Worm (Caenorhabditis elegans): ENCODE measurements around the gene glb-5.

DNA sequence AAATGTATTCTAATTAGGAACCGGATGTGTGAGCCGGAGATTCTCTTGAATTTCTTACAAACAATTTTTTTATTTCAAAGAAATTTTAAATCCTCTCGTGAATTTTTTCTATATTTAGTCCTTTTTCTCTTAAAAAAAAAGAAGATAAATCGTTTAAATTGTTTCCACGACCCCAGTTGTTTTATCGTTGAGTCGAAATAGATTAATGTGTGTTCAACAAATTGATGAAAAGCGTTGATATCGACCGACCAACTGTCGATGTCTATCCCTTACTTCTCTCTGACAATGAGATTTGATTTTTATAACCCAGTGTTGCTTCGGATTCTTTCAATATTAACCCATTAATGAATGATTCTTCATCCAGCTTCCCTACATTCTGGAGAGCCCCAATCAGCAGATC, 47.6 kb downstream of the glb-5 start, which contains the start of gene CD4.1:
- TF ChIP-seq elt-3 (tag; optimal IDR thresholded peaks at IDR 0.05), result no peak
- no peak for TF ChIP-seq drap-1 (GFP tag; optimal IDR thresholded peaks at IDR 0.05)
- TF ChIP-seq unc-120 (tag; optimal IDR thresholded peaks at IDR 0.05; ENCODE audit: poor library complexity, severe bottlenecking), result no peak
- no peak for TF ChIP-seq elt-1 (tag; optimal IDR thresholded peaks at IDR 0.05; ENCODE audit: borderline replicate concordance, insufficient read depth)
- no peak for TF ChIP-seq bed-3 (GFP tag; optimal IDR thresholded peaks at IDR 0.05)
- no peak for TF ChIP-seq mab-5 (tag; optimal IDR thresholded peaks at IDR 0.05)
- no peak for TF ChIP-seq nhr-2 (tag; optimal IDR thresholded peaks at IDR 0.05)
- no peak for TF ChIP-seq pha-4 (tag; optimal IDR thresholded peaks at IDR 0.05)
- TF ChIP-seq ceh-39 (tag; optimal IDR thresholded peaks at IDR 0.05), result no peak

Data from whole organism, mixed stage, embryonic.